Worm (Caenorhabditis elegans): ENCODE results near the gene ulp-2.

The ulp-2 gene

ce11 chrII:4955353-4955752, 4.3 kb downstream of the ulp-2 start, which contains the start of gene pbs-3:
Gene pbs-3, minus strand, starts transcription at chrII:4955427.
- TF ChIP-seq sptf-1 (tag; optimal IDR thresholded peaks at IDR 0.05) (peak; percentile 27), lin-32 (GFP tag; optimal IDR thresholded peaks at IDR 0.05) (no peak), snpc-4 (tag; optimal IDR thresholded peaks at IDR 0.05) (no peak), pha-4 (tag; optimal IDR thresholded peaks at IDR 0.05) (peak; percentile 19), nhr-237 (tag; optimal IDR thresholded peaks at IDR 0.05) (peak; percentile 72), lsy-2 (tag; optimal IDR thresholded peaks at IDR 0.05) (peak; percentile 62), hlh-1 (tag; optimal IDR thresholded peaks at IDR 0.05) (peak; percentile 26), mep-1 (tag; optimal IDR thresholded peaks at IDR 0.05) (peak; percentile 82), M03D4.4 (tag; optimal IDR thresholded peaks at IDR 0.05) (no peak), lin-13 (tag; optimal IDR thresholded peaks at IDR 0.05) (peak; percentile 24), blmp-1 (tag; optimal IDR thresholded peaks at IDR 0.05) (no peak)

ce11 chrII:4954099-4954959, 5.3 kb downstream of the ulp-2 start:
- TF ChIP-seq bed-3 (GFP tag; optimal IDR thresholded peaks at IDR 0.05): no peak
- TF ChIP-seq nhr-28 (tag; optimal IDR thresholded peaks at IDR 0.05): no peak
- TF ChIP-seq ztf-11 (tag; optimal IDR thresholded peaks at IDR 0.05): no peak
- TF ChIP-seq sem-2 (GFP tag; optimal IDR thresholded peaks at IDR 0.05): no peak

DNA sequence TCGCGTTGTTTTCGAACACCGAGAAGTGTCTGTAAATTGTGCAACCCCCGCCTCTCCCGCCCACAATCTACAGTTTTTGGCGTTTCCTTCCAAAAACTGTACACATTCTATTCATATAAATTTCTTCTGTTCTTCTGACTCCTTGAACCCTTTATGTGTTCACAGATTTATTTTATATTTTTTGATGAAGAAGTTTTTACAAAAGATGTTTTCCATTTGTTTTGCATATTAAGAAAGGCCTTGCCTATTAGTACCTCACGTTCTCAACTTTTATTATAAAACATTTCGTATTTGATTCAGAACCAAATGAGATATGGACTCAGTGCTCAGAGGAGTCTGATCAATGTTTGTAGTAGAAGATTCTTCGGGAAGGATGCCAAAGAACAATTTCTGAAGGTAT, 6.4 kb downstream of the ulp-2 start, which contains the start of gene ndx-3:
TSS of gene ndx-3 (plus strand) at position 301 of the 400 bp plus-strand sequence.
- TF ChIP-seq pha-4 (tag; optimal IDR thresholded peaks at IDR 0.05): no peak
- no peak for TF ChIP-seq nhr-28 (tag; optimal IDR thresholded peaks at IDR 0.05)
- no peak for TF ChIP-seq nhr-12 (tag; optimal IDR thresholded peaks at IDR 0.05)
- TF ChIP-seq nhr-237 (tag; optimal IDR thresholded peaks at IDR 0.05): no peak
- TF ChIP-seq nhr-76 (tag; optimal IDR thresholded peaks at IDR 0.05): no peak
- no peak for TF ChIP-seq lsy-2 (tag; optimal IDR thresholded peaks at IDR 0.05)
- no peak for TF ChIP-seq ham-2 (GFP tag; optimal IDR thresholded peaks at IDR 0.05)
- TF ChIP-seq ces-1 (GFP tag; optimal IDR thresholded peaks at IDR 0.05): no peak
- no peak for TF ChIP-seq sem-2 (GFP tag; optimal IDR thresholded peaks at IDR 0.05)
- no peak for TF ChIP-seq nhr-2 (tag; optimal IDR thresholded peaks at IDR 0.05)
- TF ChIP-seq tbx-8 (GFP tag; optimal IDR thresholded peaks at IDR 0.05): no peak

DNA sequence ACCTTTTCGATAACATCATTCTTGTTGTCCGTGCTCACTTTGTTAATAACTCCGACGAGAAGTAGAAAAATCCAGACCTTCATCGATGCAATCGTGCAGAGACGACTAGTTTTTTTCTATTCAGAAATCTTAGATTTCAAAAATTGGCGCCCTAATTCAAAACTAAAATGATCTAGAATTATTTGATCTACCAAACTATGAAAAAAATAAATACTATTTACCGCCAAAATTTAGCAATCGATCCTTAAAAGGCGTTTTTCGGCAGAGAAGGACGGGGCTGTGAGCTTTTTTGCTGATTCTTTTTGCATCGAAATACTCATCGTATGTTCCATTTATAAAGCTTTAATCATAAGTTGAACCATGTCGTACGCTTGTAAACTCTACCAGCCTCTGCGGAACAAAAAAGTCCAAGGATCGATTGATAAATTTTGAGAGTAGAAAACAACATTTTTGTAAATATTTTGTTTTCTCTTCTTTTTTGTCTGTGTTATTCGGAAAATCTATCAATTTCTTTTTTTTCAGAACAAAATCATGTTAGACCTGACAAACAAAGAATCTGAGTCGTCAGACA, 10.2 kb downstream of the ulp-2 start, which contains the start of the genes try-1 and zyg-12:
TSS of gene try-1 (minus strand) at position 148 of the 571 bp plus-strand sequence.
TSS of gene zyg-12 (plus strand) at position 521 of the 571 bp plus-strand sequence.
- no peak for TF ChIP-seq elt-3 (tag; optimal IDR thresholded peaks at IDR 0.05)
- no peak for TF ChIP-seq lin-13 (tag; optimal IDR thresholded peaks at IDR 0.05)
- no peak for TF ChIP-seq drap-1 (GFP tag; optimal IDR thresholded peaks at IDR 0.05)
- no peak for TF ChIP-seq ces-1 (GFP tag; optimal IDR thresholded peaks at IDR 0.05)
- no peak for TF ChIP-seq flh-1 (GFP tag; optimal IDR thresholded peaks at IDR 0.05)
- no peak for TF ChIP-seq nhr-76 (tag; optimal IDR thresholded peaks at IDR 0.05)
- TF ChIP-seq ceh-39 (tag; optimal IDR thresholded peaks at IDR 0.05): no peak
- TF ChIP-seq mls-2 (tag; optimal IDR thresholded peaks at IDR 0.05): no peak
- TF ChIP-seq elt-1 (tag; optimal IDR thresholded peaks at IDR 0.05; ENCODE audit: borderline replicate concordance, insufficient read depth): no peak
- no peak for TF ChIP-seq M03D4.4 (tag; optimal IDR thresholded peaks at IDR 0.05)
- TF ChIP-seq nhr-12 (tag; optimal IDR thresholded peaks at IDR 0.05): no peak
- no peak for TF ChIP-seq unc-62 (GFP tag; optimal IDR thresholded peaks at IDR 0.05)
- no peak for TF ChIP-seq ceh-83 (GFP tag; optimal IDR thresholded peaks at IDR 0.05)
- TF ChIP-seq ham-2 (GFP tag; optimal IDR thresholded peaks at IDR 0.05): no peak
- no peak for TF ChIP-seq lin-32 (GFP tag; optimal IDR thresholded peaks at IDR 0.05)

- TF ChIP-seq ztf-11 (tag; optimal IDR thresholded peaks at IDR 0.05): no peak
- TF ChIP-seq cnd-1 (tag; optimal IDR thresholded peaks at IDR 0.05): no peak
Observed at ce11 chrII:4948118-4948517, 11.6 kb downstream of the ulp-2 start.
